Fruit fly (Drosophila melanogaster): Measurements from ENCODE around the gene Prosalpha2.

The Prosalpha2 gene

dm6 chr3R:12442601-12443533 is 11.7 kb downstream of the Prosalpha2 start (continued):
- TF ChIP-seq CG7987 (GFP tag; optimal IDR thresholded peaks at IDR 0.05) = peak; percentile 99
- TF ChIP-seq Fer2 (tag; optimal IDR thresholded peaks at IDR 0.05) = peak; percentile 53
- no peak for TF ChIP-seq schlank (tag; optimal IDR thresholded peaks at IDR 0.05)
- peak; percentile 35 for TF ChIP-seq Fer3 (tag; optimal IDR thresholded peaks at IDR 0.05)
- no peak for TF ChIP-seq sna (GFP tag; IDR thresholded peaks at IDR 0.05; ENCODE audit: partially characterized antibody)
- peak; percentile 75 for TF ChIP-seq row (GFP tag; IDR thresholded peaks at IDR 0.05)
- TF ChIP-seq CG8924 (tag; optimal IDR thresholded peaks at IDR 0.05) = peak; percentile 27
- no peak for TF ChIP-seq CG30020 (tag; optimal IDR thresholded peaks at IDR 0.05)
- peak; percentile 49 for TF ChIP-seq Hmr (GFP tag; optimal IDR thresholded peaks at IDR 0.05)
- peak; percentile 39 for TF ChIP-seq dmrt99B (tag; optimal IDR thresholded peaks at IDR 0.05)
- TF ChIP-seq CG7839 (tag; optimal IDR thresholded peaks at IDR 0.05) = peak; percentile 47
- peak; percentile 12 for TF ChIP-seq tap (tag; optimal IDR thresholded peaks at IDR 0.05)
- TF ChIP-seq D19B (GFP tag; optimal IDR thresholded peaks at IDR 0.05) = peak; percentile 23
- no peak for TF ChIP-seq Optix (GFP tag; IDR thresholded peaks at IDR 0.05)
- peak; percentile 7 for TF ChIP-seq Sox102F (GFP tag; optimal IDR thresholded peaks at IDR 0.05)
- TF ChIP-seq Hr51 (GFP tag; optimal IDR thresholded peaks at IDR 0.05) = peak in 1 of 2 experiments; percentile 63
- peak; percentile 24; the same call in 1 of the 3 replicates for TF ChIP-seq Dbx (GFP tag; IDR thresholded peaks at IDR 0.05)
- no peak for TF ChIP-seq CG4328 (GFP tag; optimal IDR thresholded peaks at IDR 0.05)
- peak; percentile 6 for TF ChIP-seq sug (tag; optimal IDR thresholded peaks at IDR 0.05)
- TF ChIP-seq Xrp1 (GFP tag; IDR thresholded peaks at IDR 0.05) = peak; percentile 30; the same call in 1 of the 2 replicates
- TF ChIP-seq CG17829 (tag; optimal IDR thresholded peaks at IDR 0.05) = peak; percentile 2
- TF ChIP-seq CoRest (tag; optimal IDR thresholded peaks at IDR 0.05) = peak; percentile 58
- TF ChIP-seq NfI (GFP tag; optimal IDR thresholded peaks at IDR 0.05) = peak; percentile 23
- peak; percentile 83 for TF ChIP-seq Med (GFP tag)
- TF ChIP-seq al (GFP tag; IDR thresholded peaks at IDR 0.05) = peak; percentile 23; the same call in 1 of the 2 replicates
- peak; percentile 61 for TF ChIP-seq CG3281 (GFP tag; optimal IDR thresholded peaks at IDR 0.05)
- no peak for TF ChIP-seq CG6683 (GFP tag; optimal IDR thresholded peaks at IDR 0.05)

- no peak for TF ChIP-seq twi (tag; optimal IDR thresholded peaks at IDR 0.05)
- no peak for TF ChIP-seq CG42726 (GFP tag; IDR thresholded peaks at IDR 0.05; ENCODE audit: partially characterized antibody)
- TF ChIP-seq Dp (GFP tag; optimal IDR thresholded peaks at IDR 0.05) = no peak
- no peak for TF ChIP-seq sens (GFP tag)
- no peak for TF ChIP-seq Sin3A (optimal IDR thresholded peaks at IDR 0.05)
- no peak for TF ChIP-seq MBD-R2 (GFP tag; IDR thresholded peaks at IDR 0.05)
- TF ChIP-seq CG11398 (GFP tag; optimal IDR thresholded peaks at IDR 0.05) = no peak
- TF ChIP-seq CG13894 (tag; optimal IDR thresholded peaks at IDR 0.05) = peak; percentile 30
- no peak for TF ChIP-seq CG8765 (GFP tag; IDR thresholded peaks at IDR 0.05)
- peak; percentile 95 for TF ChIP-seq exex (tag; optimal IDR thresholded peaks at IDR 0.05)
- TF ChIP-seq CG12219 (GFP tag; optimal IDR thresholded peaks at IDR 0.05) = no peak
- no peak for TF ChIP-seq CG17328 (GFP tag; IDR thresholded peaks at IDR 0.05)
- peak; percentile 8 for TF ChIP-seq corto (GFP tag; optimal IDR thresholded peaks at IDR 0.05)
- TF ChIP-seq dmrt11E (tag; optimal IDR thresholded peaks at IDR 0.05) = no peak
- TF ChIP-seq CG7745 (tag; optimal IDR thresholded peaks at IDR 0.05) = no peak
- TF ChIP-seq wdn (GFP tag; IDR thresholded peaks at IDR 0.05) = no peak
- peak; percentile 89; the same call in 3 of the 4 replicates for TF ChIP-seq chinmo (GFP tag; IDR thresholded peaks at IDR 0.05; ENCODE audit: partially characterized antibody)
- no peak for TF ChIP-seq da (GFP tag; optimal IDR thresholded peaks at IDR 0.05)
- TF ChIP-seq NK7.1 (GFP tag; optimal IDR thresholded peaks at IDR 0.05) = no peak
- TF ChIP-seq Rx (GFP tag; IDR thresholded peaks at IDR 0.05) = no peak
- no peak for TF ChIP-seq Med (GFP tag)
- TF ChIP-seq maf-S (GFP tag; optimal IDR thresholded peaks at IDR 0.05) = no peak
- no peak for TF ChIP-seq repo (GFP tag; optimal IDR thresholded peaks at IDR 0.05)
Measured at dm6 chr3R:12443769-12444168, 12.6 kb downstream of the Prosalpha2 start.

Measured in whole organism, embryonic.